Worm (Caenorhabditis elegans): ENCODE results near the gene Y39G8B.9.

The Y39G8B.9 gene

ce11 chrII:13986061-13986460 is 4.9 kb downstream of the Y39G8B.9 start:
- peak; percentile 54 for TF ChIP-seq mls-2 (tag; optimal IDR thresholded peaks at IDR 0.05)
- TF ChIP-seq sptf-1 (tag; optimal IDR thresholded peaks at IDR 0.05): peak; percentile 55
- TF ChIP-seq tbx-8 (GFP tag; optimal IDR thresholded peaks at IDR 0.05): peak; percentile 35

- TF ChIP-seq mep-1 (tag; optimal IDR thresholded peaks at IDR 0.05): no peak
- no peak for TF ChIP-seq ceh-43 (GFP tag; optimal IDR thresholded peaks at IDR 0.05)
- TF ChIP-seq drap-1 (GFP tag; optimal IDR thresholded peaks at IDR 0.05): no peak
- TF ChIP-seq snpc-4 (tag; optimal IDR thresholded peaks at IDR 0.05): no peak
- TF ChIP-seq nhr-76 (tag; optimal IDR thresholded peaks at IDR 0.05): no peak
- no peak for TF ChIP-seq sem-2 (GFP tag; optimal IDR thresholded peaks at IDR 0.05)
- TF ChIP-seq unc-39 (tag; optimal IDR thresholded peaks at IDR 0.05): no peak
- no peak for TF ChIP-seq ztf-11 (tag; optimal IDR thresholded peaks at IDR 0.05)
- TF ChIP-seq mls-2 (tag; optimal IDR thresholded peaks at IDR 0.05): no peak
- TF ChIP-seq unc-62 (GFP tag; optimal IDR thresholded peaks at IDR 0.05): no peak
- TF ChIP-seq nhr-12 (tag; optimal IDR thresholded peaks at IDR 0.05): no peak
- no peak for TF ChIP-seq elt-1 (tag; optimal IDR thresholded peaks at IDR 0.05; ENCODE audit: borderline replicate concordance, insufficient read depth)
- no peak for TF ChIP-seq lsy-2 (tag; optimal IDR thresholded peaks at IDR 0.05)
- TF ChIP-seq nhr-237 (tag; optimal IDR thresholded peaks at IDR 0.05): no peak
- TF ChIP-seq cnd-1 (tag; optimal IDR thresholded peaks at IDR 0.05): no peak
- TF ChIP-seq M03D4.4 (tag; optimal IDR thresholded peaks at IDR 0.05): no peak
- no peak for TF ChIP-seq lin-32 (GFP tag; optimal IDR thresholded peaks at IDR 0.05)
- no peak for TF ChIP-seq pha-4 (tag; optimal IDR thresholded peaks at IDR 0.05)
- no peak for TF ChIP-seq lin-13 (tag; optimal IDR thresholded peaks at IDR 0.05)
- TF ChIP-seq tbx-8 (GFP tag; optimal IDR thresholded peaks at IDR 0.05): no peak
Measured at ce11 chrII:13991741-13992140, 10.6 kb downstream of the Y39G8B.9 start, which contains the start of gene Y39G8B.5. Gene Y39G8B.5, minus strand, starts transcription at chrII:13991841.

ce11 chrII:13994934-13995333 is 13.8 kb downstream of the Y39G8B.9 start, which contains the start of gene Y39G8B.7:
Gene Y39G8B.7, minus strand, starts transcription at chrII:13995034.
- TF ChIP-seq lsy-2 (tag; optimal IDR thresholded peaks at IDR 0.05) (no peak), nhr-76 (tag; optimal IDR thresholded peaks at IDR 0.05) (no peak), elt-1 (tag; optimal IDR thresholded peaks at IDR 0.05; ENCODE audit: borderline replicate concordance, insufficient read depth) (no peak), ztf-11 (tag; optimal IDR thresholded peaks at IDR 0.05) (no peak), cnd-1 (tag; optimal IDR thresholded peaks at IDR 0.05) (no peak), unc-62 (GFP tag; optimal IDR thresholded peaks at IDR 0.05) (no peak), ham-2 (GFP tag; optimal IDR thresholded peaks at IDR 0.05) (no peak), hlh-1 (tag; optimal IDR thresholded peaks at IDR 0.05) (no peak), ceh-83 (GFP tag; optimal IDR thresholded peaks at IDR 0.05) (no peak), unc-39 (tag; optimal IDR thresholded peaks at IDR 0.05) (no peak), M03D4.4 (tag; optimal IDR thresholded peaks at IDR 0.05) (no peak), nhr-2 (tag; optimal IDR thresholded peaks at IDR 0.05) (no peak), lin-13 (tag; optimal IDR thresholded peaks at IDR 0.05) (no peak), mls-2 (tag; optimal IDR thresholded peaks at IDR 0.05) (no peak), flh-1 (GFP tag; optimal IDR thresholded peaks at IDR 0.05) (no peak), blmp-1 (tag; optimal IDR thresholded peaks at IDR 0.05) (no peak), mep-1 (tag; optimal IDR thresholded peaks at IDR 0.05) (no peak)

- TF ChIP-seq nhr-2 (tag; optimal IDR thresholded peaks at IDR 0.05): no peak
- TF ChIP-seq flh-1 (GFP tag; optimal IDR thresholded peaks at IDR 0.05): no peak
- TF ChIP-seq unc-62 (GFP tag; optimal IDR thresholded peaks at IDR 0.05): no peak
- TF ChIP-seq blmp-1 (tag; optimal IDR thresholded peaks at IDR 0.05): no peak
- no peak for TF ChIP-seq ces-1 (GFP tag; optimal IDR thresholded peaks at IDR 0.05)
- TF ChIP-seq snpc-4 (tag; optimal IDR thresholded peaks at IDR 0.05): no peak
- TF ChIP-seq lin-32 (GFP tag; optimal IDR thresholded peaks at IDR 0.05): no peak
- no peak for TF ChIP-seq pha-4 (tag; optimal IDR thresholded peaks at IDR 0.05)
- TF ChIP-seq mls-2 (tag; optimal IDR thresholded peaks at IDR 0.05): no peak
- no peak for TF ChIP-seq nhr-76 (tag; optimal IDR thresholded peaks at IDR 0.05)
- no peak for TF ChIP-seq tbx-8 (GFP tag; optimal IDR thresholded peaks at IDR 0.05)
- TF ChIP-seq unc-120 (tag; optimal IDR thresholded peaks at IDR 0.05; ENCODE audit: poor library complexity, severe bottlenecking): no peak
- no peak for TF ChIP-seq nhr-28 (tag; optimal IDR thresholded peaks at IDR 0.05)
- no peak for TF ChIP-seq ceh-43 (GFP tag; optimal IDR thresholded peaks at IDR 0.05)
- no peak for TF ChIP-seq ztf-11 (tag; optimal IDR thresholded peaks at IDR 0.05)
- TF ChIP-seq ceh-83 (GFP tag; optimal IDR thresholded peaks at IDR 0.05): no peak
Measured at ce11 chrII:13997477-13997876, 16.3 kb downstream of the Y39G8B.9 start, which contains the start of gene F01D5.1. Gene F01D5.1, minus strand, starts transcription at chrII:13997581.

ce11 chrII:13997989-13998388 is 16.8 kb downstream of the Y39G8B.9 start:
- no peak for TF ChIP-seq drap-1 (GFP tag; optimal IDR thresholded peaks at IDR 0.05)
- TF ChIP-seq ceh-39 (tag; optimal IDR thresholded peaks at IDR 0.05): no peak
- TF ChIP-seq ces-1 (GFP tag; optimal IDR thresholded peaks at IDR 0.05): no peak
- no peak for TF ChIP-seq ztf-11 (tag; optimal IDR thresholded peaks at IDR 0.05)
- no peak for TF ChIP-seq nhr-12 (tag; optimal IDR thresholded peaks at IDR 0.05)
- TF ChIP-seq ceh-43 (GFP tag; optimal IDR thresholded peaks at IDR 0.05): no peak
- TF ChIP-seq bed-3 (GFP tag; optimal IDR thresholded peaks at IDR 0.05): no peak
- no peak for TF ChIP-seq nhr-237 (tag; optimal IDR thresholded peaks at IDR 0.05)
- TF ChIP-seq elt-3 (tag; optimal IDR thresholded peaks at IDR 0.05): no peak
- no peak for TF ChIP-seq zip-8 (tag; optimal IDR thresholded peaks at IDR 0.05)
- no peak for TF ChIP-seq pha-4 (tag; optimal IDR thresholded peaks at IDR 0.05)

All from whole organism, mixed stage, embryonic.